Fruit fly (Drosophila melanogaster) whole organism, embryonic: ENCODE data around the gene CG32176.

Experiments used
- Ada2b ChIP-seq: fragments of 200-800 bp; sonication (Bioruptor generic); IDR thresholded peaks from 2 replicates; pipeline ENCODE4 v1.3.6; 2022; ENCODE audit warnings: missing biosample characterization, missing genetic modification characterization
- Adf1 ChIP-seq: fragments of 200-800 bp; sonication (Bioruptor generic); IDR thresholded peaks from 2 replicates; pipeline ENCODE4 v1.3.6; 2022; ENCODE audit warnings: missing biosample characterization, missing genetic modification characterization
- Asciz ChIP-seq: fragments of 200-800 bp; sonication (Bioruptor generic); optimal IDR thresholded peaks from 2 replicates; lab custom pipeline; 2017; ENCODE audit warnings: missing biosample characterization, mild to moderate bottlenecking, missing genetic modification characterization, missing genetic modification reagents
- Atf6 ChIP-seq: fragments of 200-800 bp; sonication (Bioruptor generic); IDR thresholded peaks from 2 replicates; pipeline ENCODE4 v1.3.6; 2022; ENCODE audit warnings: missing biosample characterization, missing genetic modification characterization
- B-H1 ChIP-seq: fragments of 200-800 bp; sonication (Bioruptor generic); IDR thresholded peaks from 3 replicates; pipeline ENCODE4 v1.3.6; 2022; ENCODE audit warnings: missing biosample characterization, missing genetic modification characterization
- C15 ChIP-seq: fragments of 200-800 bp; sonication (Bioruptor generic); IDR thresholded peaks from 3 replicates; pipeline ENCODE4 v1.3.6; 2022; ENCODE audit warnings: missing biosample characterization, missing genetic modification characterization
- CG10267 ChIP-seq: fragments of 200-800 bp; sonication (Bioruptor generic); optimal IDR thresholded peaks from 2 replicates; lab custom pipeline; 2018; ENCODE audit warnings: missing biosample characterization, mild to moderate bottlenecking, missing genetic modification characterization, moderate library complexity
- CG11504 ChIP-seq: fragments of 200-800 bp; sonication (Bioruptor generic); optimal IDR thresholded peaks from 3 replicates; lab custom pipeline; 2019; ENCODE audit warnings: missing biosample characterization, mild to moderate bottlenecking, missing genetic modification characterization, moderate library complexity
- CG12155 ChIP-seq: fragments of 200-800 bp; sonication (Bioruptor generic); optimal IDR thresholded peaks from 3 replicates; lab custom pipeline; 2016; ENCODE audit warnings: missing biosample characterization, missing genetic modification characterization
- CG1233 ChIP-seq: fragments of 200-800 bp; sonication (Bioruptor generic); optimal IDR thresholded peaks from 4 replicates; lab custom pipeline; 2018; ENCODE audit warnings: missing biosample characterization, mild to moderate bottlenecking, missing genetic modification characterization
- CG12659 ChIP-seq: fragments of 200-800 bp; sonication (Bioruptor generic); optimal IDR thresholded peaks from 3 replicates; lab custom pipeline; 2017; ENCODE audit warnings: mild to moderate bottlenecking, missing biosample characterization, missing genetic modification reagents, missing genetic modification characterization
- CG15073 ChIP-seq: fragments of 200-800 bp; sonication (Bioruptor generic); optimal IDR thresholded peaks from 2 replicates; lab custom pipeline; 2016; ENCODE audit warnings: missing biosample characterization, missing genetic modification characterization
- CG16863 ChIP-seq: fragments of 200-800 bp; sonication (Bioruptor generic); optimal IDR thresholded peaks from 3 replicates; lab custom pipeline; 2016; ENCODE audit warnings: missing biosample characterization, missing genetic modification characterization
- CG17186 ChIP-seq: fragments of 200-800 bp; sonication (Bioruptor generic); optimal IDR thresholded peaks from 3 replicates; lab custom pipeline; 2017; ENCODE audit warnings: missing biosample characterization, missing genetic modification reagents, missing genetic modification characterization
- CG17359 ChIP-seq: fragments of 200-800 bp; sonication (Bioruptor generic); optimal IDR thresholded peaks from 3 replicates; lab custom pipeline; 2018; ENCODE audit warnings: missing biosample characterization, mild to moderate bottlenecking, missing genetic modification characterization, moderate library complexity
- CG33213 ChIP-seq: fragments of 200-800 bp; sonication (Bioruptor generic); optimal IDR thresholded peaks from 3 replicates; lab custom pipeline; 2016; ENCODE audit warnings: missing biosample characterization, missing genetic modification characterization
- CG34224 ChIP-seq: fragments of 200-800 bp; sonication (Bioruptor generic); IDR thresholded peaks from 3 replicates; pipeline ENCODE4 v1.3.6; 2022; ENCODE audit warnings: missing biosample characterization, missing genetic modification characterization; ENCODE audit not compliant: partially characterized antibody
- CG3838 ChIP-seq: fragments of 200-800 bp; sonication (Bioruptor generic); optimal IDR thresholded peaks from 3 replicates; lab custom pipeline; 2016; ENCODE audit warnings: missing biosample characterization, missing genetic modification characterization
- CG6654 ChIP-seq: fragments of 200-800 bp; sonication (Bioruptor generic); optimal IDR thresholded peaks from 2 replicates; lab custom pipeline; 2017; ENCODE audit warnings: missing biosample characterization, mild to moderate bottlenecking, missing genetic modification characterization
- CG6791 ChIP-seq: fragments of 200-800 bp; sonication (Bioruptor generic); IDR thresholded peaks from 3 replicates; pipeline ENCODE4 v1.3.6; 2022; ENCODE audit warnings: missing biosample characterization, missing genetic modification characterization; ENCODE audit not compliant: partially characterized antibody
- CG7745 ChIP-seq: fragments of 200-800 bp; sonication (Bioruptor generic); optimal IDR thresholded peaks from 2 replicates; lab custom pipeline; 2018; ENCODE audit warnings: missing biosample characterization, mild to moderate bottlenecking, missing genetic modification characterization, moderate library complexity
- CrebB ChIP-seq: fragments of 200-800 bp; sonication (Bioruptor generic); optimal IDR thresholded peaks from 3 replicates; lab custom pipeline; 2018; ENCODE audit warnings: missing biosample characterization, mild to moderate bottlenecking, missing genetic modification characterization
- Dad ChIP-seq: fragments of 200-800 bp; sonication (Bioruptor generic); optimal IDR thresholded peaks from 3 replicates; lab custom pipeline; 2016; ENCODE audit warnings: missing biosample characterization, missing genetic modification characterization
- Ets97D ChIP-seq: fragments of 200-800 bp; sonication (Bioruptor generic); optimal IDR thresholded peaks from 3 replicates; lab custom pipeline; 2016; ENCODE audit warnings: missing biosample characterization, missing genetic modification characterization
- HLH54F ChIP-seq: fragments of 200-800 bp; sonication (Bioruptor generic); optimal IDR thresholded peaks from 3 replicates; lab custom pipeline; 2016; ENCODE audit warnings: missing biosample characterization, missing genetic modification characterization
- Hsf ChIP-seq: fragments of 200-800 bp; sonication (Bioruptor generic); optimal IDR thresholded peaks from 3 replicates; lab custom pipeline; 2016; ENCODE audit warnings: missing biosample characterization, missing genetic modification characterization
- MBD-R2 ChIP-seq: fragments of 200-800 bp; sonication (Bioruptor generic); IDR thresholded peaks from 2 replicates; pipeline ENCODE4 v1.3.6; 2022; ENCODE audit warnings: missing biosample characterization, missing genetic modification characterization
- NFAT ChIP-seq: fragments of 200-800 bp; sonication (Bioruptor generic); IDR thresholded peaks from 2 replicates; pipeline ENCODE4 v1.3.6; 2022; ENCODE audit warnings: missing biosample characterization, missing genetic modification characterization
- abd-A ChIP-seq: fragments of 200-800 bp; sonication (Bioruptor generic); optimal IDR thresholded peaks from 3 replicates; lab custom pipeline; 2019; ENCODE audit warnings: missing biosample characterization, mild to moderate bottlenecking, missing genetic modification characterization, moderate library complexity
- cwo ChIP-seq: fragments of 200-800 bp; sonication (Bioruptor generic); optimal IDR thresholded peaks from 3 replicates; lab custom pipeline; 2017; ENCODE audit warnings: missing biosample characterization, missing genetic modification characterization, mild to moderate bottlenecking, moderate library complexity, missing genetic modification reagents
- dpn ChIP-seq, 2 experiments: fragments of 200-800 bp; sonication (Bioruptor generic); optimal IDR thresholded peaks; 3 replicates each; lab custom pipeline; 2016; ENCODE audit warnings: missing biosample characterization in 2 of 2, missing genetic modification characterization in 2 of 2
- en ChIP-seq: fragments of 200-800 bp; sonication (Bioruptor generic); optimal IDR thresholded peaks from 2 replicates; lab custom pipeline; 2016; ENCODE audit warnings: missing biosample characterization, missing genetic modification characterization
- gsb ChIP-seq: fragments of 200-800 bp; sonication (Bioruptor generic); IDR thresholded peaks from 2 replicates; pipeline ENCODE4 v1.3.6; 2022; ENCODE audit warnings: missing biosample characterization, missing genetic modification characterization
- hbn ChIP-seq: fragments of 200-800 bp; sonication (Bioruptor generic); IDR thresholded peaks from 2 replicates; pipeline ENCODE4 v1.3.6; 2022; ENCODE audit warnings: missing biosample characterization, missing genetic modification characterization; ENCODE audit not compliant: partially characterized antibody
- kah ChIP-seq: fragments of 200-800 bp; sonication (Bioruptor generic); optimal IDR thresholded peaks from 2 replicates; lab custom pipeline; 2018; ENCODE audit warnings: missing biosample characterization, mild to moderate bottlenecking, missing genetic modification characterization
- kay ChIP-seq: fragments of 200-800 bp; sonication (Bioruptor generic); optimal IDR thresholded peaks from 2 replicates; lab custom pipeline; 2016; ENCODE audit warnings: missing biosample characterization, missing genetic modification characterization
- lmd ChIP-seq: fragments of 200-800 bp; sonication (Bioruptor generic); IDR thresholded peaks from 2 replicates; pipeline ENCODE4 v1.3.6; 2022; ENCODE audit warnings: missing biosample characterization, missing genetic modification characterization
- maf-S ChIP-seq: fragments of 200-800 bp; sonication (Bioruptor generic); optimal IDR thresholded peaks from 2 replicates; lab custom pipeline; 2016; ENCODE audit warnings: missing biosample characterization, missing genetic modification characterization
- nau ChIP-seq: fragments of 200-800 bp; sonication (Bioruptor generic); optimal IDR thresholded peaks from 3 replicates; lab custom pipeline; 2017; ENCODE audit warnings: missing biosample characterization, mild to moderate bottlenecking, missing genetic modification characterization, missing genetic modification reagents
- nerfin-2 ChIP-seq: fragments of 200-800 bp; sonication (Bioruptor generic); IDR thresholded peaks from 2 replicates; pipeline ENCODE4 v1.3.6; 2022; ENCODE audit warnings: missing biosample characterization, missing genetic modification characterization; ENCODE audit not compliant: partially characterized antibody
- pan ChIP-seq, 4 experiments: fragments of >200 bp in 3 of 4; fragments of 200-800 bp in 1 of 4; sonication (Bioruptor generic) in 1 of 4; optimal IDR thresholded peaks in 3 of 4; IDR thresholded peaks in 1 of 4; 2 replicates each; pipeline versions ENCODE4 v1.3.6 to Lab custom; 2017 to 2022; ENCODE audit warnings: missing biosample characterization in 2 of 4, missing genetic modification characterization in 2 of 4, mixed read lengths in 1 of 4
- ranshi ChIP-seq: fragments of 200-800 bp; sonication (Bioruptor generic); IDR thresholded peaks from 2 replicates; pipeline ENCODE4 v1.3.6; 2022; ENCODE audit warnings: missing biosample characterization, missing genetic modification characterization
- run ChIP-seq: fragments of 200-800 bp; sonication (Bioruptor generic); optimal IDR thresholded peaks from 3 replicates; lab custom pipeline; 2018; ENCODE audit warnings: missing biosample characterization, mild to moderate bottlenecking, missing genetic modification characterization
- salm ChIP-seq: fragments of 200-800 bp; sonication (Bioruptor generic); optimal IDR thresholded peaks from 2 replicates; lab custom pipeline; 2018; ENCODE audit warnings: missing biosample characterization, mild to moderate bottlenecking, missing genetic modification characterization
- sim ChIP-seq: fragments of 200-800 bp; sonication (Bioruptor generic); IDR thresholded peaks from 2 replicates; pipeline ENCODE4 v1.3.6; 2022; ENCODE audit warnings: missing biosample characterization, missing genetic modification characterization
- sisA ChIP-seq: fragments of 200-800 bp; sonication (Bioruptor generic); IDR thresholded peaks from 2 replicates; pipeline ENCODE4 v1.3.6; 2022; ENCODE audit warnings: missing biosample characterization, missing genetic modification characterization
- tx ChIP-seq: fragments of 200-800 bp; sonication (Bioruptor generic); optimal IDR thresholded peaks from 2 replicates; lab custom pipeline; 2016; ENCODE audit warnings: missing biosample characterization, missing genetic modification characterization

CG32176 gene

dm6 chr3L:17457695-17458242, 24.1 kb downstream of the CG32176 start (continued):
- TF ChIP-seq CG12659 (GFP tag; lab: Kevin White, UChicago) (peak; percentile 6), CG3838 (GFP tag; lab: Kevin White, UChicago) (no peak), kay (GFP tag; lab: Kevin White, UChicago) (no peak), Asciz (GFP tag; lab: Kevin White, UChicago) (peak; percentile 12), cwo (GFP tag; lab: Kevin White, UChicago) (no peak), HLH54F (GFP tag; lab: Kevin White, UChicago) (no peak), CG11504 (tag; lab: Kevin White, UChicago) (peak; percentile 55)

DNA sequence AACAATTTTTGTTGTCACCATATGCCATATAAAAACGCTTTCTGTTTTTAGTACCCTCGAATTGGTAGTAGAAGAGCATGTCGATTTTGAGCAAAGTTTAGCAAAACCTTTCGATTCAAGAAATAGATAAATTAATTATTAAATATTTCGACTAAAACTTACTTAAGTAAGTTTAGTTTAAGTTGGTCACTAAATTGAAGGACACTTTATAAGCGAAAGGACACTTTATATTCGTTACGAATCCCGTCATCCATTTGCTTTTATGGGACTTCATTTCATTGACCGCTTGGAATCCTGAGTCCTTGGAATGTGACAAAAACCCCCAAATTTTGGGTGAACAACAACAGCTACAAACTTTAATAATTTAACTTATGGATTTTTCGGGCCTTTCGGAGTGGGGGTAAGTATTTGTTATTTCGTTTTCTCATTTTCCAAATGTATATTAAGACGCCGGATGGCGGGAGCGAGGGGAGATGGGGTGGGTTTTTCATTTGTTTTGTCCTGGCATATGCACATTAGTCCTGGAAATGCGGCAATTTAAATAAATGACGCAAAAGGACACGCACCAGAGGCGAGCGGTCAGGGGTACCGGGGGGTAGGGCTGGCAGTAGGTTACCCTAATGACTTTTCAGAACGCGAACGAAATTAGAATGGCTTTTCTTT, 25.3 kb downstream of the CG32176 start:
- TF ChIP-seq B-H1 (GFP tag; lab: Robert Waterston, UW) (peak; percentile 22; the same call in 1 of the 3 replicates), NFAT (GFP tag; lab: Robert Waterston, UW) (no peak), en (GFP tag; lab: Kevin White, UChicago) (no peak), nau (GFP tag; lab: Kevin White, UChicago) (no peak), CrebB (tag; lab: Kevin White, UChicago) (no peak), run (tag; lab: Kevin White, UChicago) (no peak), CG7745 (tag; lab: Kevin White, UChicago) (no peak), C15 (GFP tag; lab: Robert Waterston, UW) (no peak), kah (GFP tag; lab: Kevin White, UChicago) (no peak), hbn (no peak), ranshi (no peak; the same call in 1 of the 2 replicates), Hsf (GFP tag; lab: Kevin White, UChicago) (peak; percentile 9), abd-A (tag; lab: Kevin White, UChicago) (peak; percentile 37), sisA (GFP tag; lab: Robert Waterston, UW) (peak; percentile 54; the same call in 1 of the 2 replicates), pan (optimal IDR thresholded peaks at IDR 0.05; lab: Kevin White, UChicago) (no peak), pan (GFP tag; optimal IDR thresholded peaks at IDR 0.05 in 1 of 2, IDR thresholded peaks at IDR 0.05 in 1 of 2) (no peak), sim (GFP tag; lab: Robert Waterston, UW) (no peak), Ada2b (GFP tag; lab: Robert Waterston, UW) (no peak), CG17186 (GFP tag; lab: Kevin White, UChicago) (no peak), Atf6 (GFP tag; lab: Robert Waterston, UW) (0 out of 2 replicates have a peak, but pooled peaks have one; percentile 27), dpn (GFP tag; optimal IDR thresholded peaks at IDR 0.05; lab: Kevin White, UChicago) (no peak), CG17359 (tag; lab: Kevin White, UChicago) (peak; percentile 55), Ets97D (GFP tag; lab: Kevin White, UChicago) (no peak), CG1233 (no peak), CG12155 (GFP tag; lab: Kevin White, UChicago) (no peak), nerfin-2 (GFP tag; lab: Robert Waterston, UW) (no peak), CG6791 (GFP tag; lab: Robert Waterston, UW) (no peak), Adf1 (no peak), tx (GFP tag; lab: Kevin White, UChicago) (no peak), CG16863 (GFP tag; lab: Kevin White, UChicago) (no peak), MBD-R2 (GFP tag; lab: Robert Waterston, UW) (no peak), CG10267 (peak; percentile 27), gsb (no peak), CG15073 (no peak), salm (no peak), CG33213 (GFP tag; lab: Kevin White, UChicago) (no peak), Asciz (GFP tag; lab: Kevin White, UChicago) (peak; percentile 25), maf-S (GFP tag; lab: Kevin White, UChicago) (no peak), CG6654 (GFP tag; lab: Kevin White, UChicago) (no peak), CG34224 (no peak), lmd (GFP tag; lab: Robert Waterston, UW) (0 out of 2 replicates have a peak, but pooled peaks have one; percentile 17), Dad (GFP tag; lab: Kevin White, UChicago) (no peak)
